Fruit fly (Drosophila melanogaster): Measurements from ENCODE around the gene CG16710.

CG16710 gene

dm6 chr3R:23725711-23726349 is 43.5 kb downstream of the CG16710 start:
- TF ChIP-seq CG8478 (optimal IDR thresholded peaks at IDR 0.05) (no peak), CTCF (optimal IDR thresholded peaks at IDR 0.05) (no peak)

- TF ChIP-seq CTCF (optimal IDR thresholded peaks at IDR 0.05) (no peak), CG8478 (optimal IDR thresholded peaks at IDR 0.05) (no peak)
These were observed 44.4 kb downstream of the CG16710 start for dm6 chr3R:23726740-23727139.

dm6 chr3R:23727657-23728056 is 45.4 kb downstream of the CG16710 start:
- no peak for TF ChIP-seq CTCF (optimal IDR thresholded peaks at IDR 0.05)
- no peak for TF ChIP-seq CG8478 (optimal IDR thresholded peaks at IDR 0.05)

dm6 chr3R:23728086-23728485 is 45.8 kb downstream of the CG16710 start:
- TF ChIP-seq CG8478 (optimal IDR thresholded peaks at IDR 0.05) (no peak), CTCF (optimal IDR thresholded peaks at IDR 0.05) (no peak)

- TF ChIP-seq CTCF (optimal IDR thresholded peaks at IDR 0.05) (no peak), CG8478 (optimal IDR thresholded peaks at IDR 0.05) (no peak)
These were observed 46.8 kb downstream of the CG16710 start for dm6 chr3R:23729066-23729465.

- TF ChIP-seq CTCF (optimal IDR thresholded peaks at IDR 0.05) (no peak), CG8478 (optimal IDR thresholded peaks at IDR 0.05) (no peak)
These were observed 47.5 kb downstream of the CG16710 start for dm6 chr3R:23729632-23730471.

- TF ChIP-seq CG8478 (optimal IDR thresholded peaks at IDR 0.05) (no peak), CTCF (optimal IDR thresholded peaks at IDR 0.05) (no peak)
These were observed 48.1 kb downstream of the CG16710 start for dm6 chr3R:23730472-23730801.

- no peak for TF ChIP-seq CTCF (optimal IDR thresholded peaks at IDR 0.05)
- TF ChIP-seq CG8478 (optimal IDR thresholded peaks at IDR 0.05), result no peak
These were observed 50.2 kb downstream of the CG16710 start for dm6 chr3R:23732533-23732932.

dm6 chr3R:23732990-23733512 is 50.7 kb downstream of the CG16710 start, which contains the start of the genes Hmgcr and Rpn9:
Hmgcr (plus strand) TSS chr3R:23733324.
Rpn9 (minus strand) TSS chr3R:23733462.
- TF ChIP-seq CG8478 (optimal IDR thresholded peaks at IDR 0.05) (no peak), CTCF (optimal IDR thresholded peaks at IDR 0.05) (no peak)

All from S2 (cell line).